Fruit fly (Drosophila melanogaster) whole organism, embryonic: ENCODE measurements around the gene Pde6.

Experiments
- Abd-B ChIP-seq: fragments of 200-800 bp; sonication (Bioruptor generic); optimal IDR thresholded peaks from 2 replicates; lab custom pipeline; 2018; ENCODE audit warnings: missing biosample characterization, mild to moderate bottlenecking, missing genetic modification characterization, moderate library complexity
- Bdp1 ChIP-seq: fragments of 200-800 bp; sonication (Bioruptor generic); optimal IDR thresholded peaks from 3 replicates; lab custom pipeline; 2016; ENCODE audit warnings: missing biosample characterization, missing genetic modification characterization
- Bteb2 ChIP-seq: fragments of 200-800 bp; sonication (Bioruptor generic); optimal IDR thresholded peaks from 2 replicates; lab custom pipeline; 2016; ENCODE audit warnings: missing biosample characterization, missing genetic modification characterization
- CG10267 ChIP-seq: fragments of 200-800 bp; sonication (Bioruptor generic); optimal IDR thresholded peaks from 2 replicates; lab custom pipeline; 2018; ENCODE audit warnings: missing biosample characterization, mild to moderate bottlenecking, missing genetic modification characterization, moderate library complexity
- CG12219 ChIP-seq: fragments of 200-800 bp; sonication (Bioruptor generic); optimal IDR thresholded peaks from 3 replicates; lab custom pipeline; 2018; ENCODE audit warnings: missing biosample characterization, mild to moderate bottlenecking, missing genetic modification characterization
- CG13287 ChIP-seq: fragments of 200-800 bp; sonication (Bioruptor generic); IDR thresholded peaks from 2 replicates; pipeline ENCODE4 v1.3.6; 2022; ENCODE audit warnings: missing biosample characterization, missing genetic modification characterization; ENCODE audit not compliant: partially characterized antibody
- CG14965 ChIP-seq: fragments of 200-800 bp; sonication (Bioruptor generic); optimal IDR thresholded peaks from 2 replicates; lab custom pipeline; 2016; ENCODE audit warnings: missing biosample characterization, missing genetic modification characterization, borderline replicate concordance
- CG18011 ChIP-seq: fragments of 200-800 bp; sonication (Bioruptor generic); optimal IDR thresholded peaks from 2 replicates; lab custom pipeline; 2017; ENCODE audit warnings: missing biosample characterization, missing genetic modification characterization, mild to moderate bottlenecking, moderate library complexity, missing genotype
- CG2712 ChIP-seq: fragments of 200-800 bp; optimal IDR thresholded peaks from 3 replicates; lab custom pipeline; 2019; ENCODE audit warnings: missing biosample characterization, mild to moderate bottlenecking, missing genetic modification characterization, moderate library complexity
- CG31441 ChIP-seq: fragments of 200-800 bp; sonication (Bioruptor generic); IDR thresholded peaks from 2 replicates; pipeline ENCODE4 v1.3.6; 2022; ENCODE audit warnings: missing biosample characterization, missing genetic modification characterization
- CG32767 ChIP-seq: fragments of 200-800 bp; sonication (Bioruptor generic); IDR thresholded peaks from 2 replicates; pipeline ENCODE4 v1.3.6; 2022; ENCODE audit warnings: missing biosample characterization, missing genetic modification characterization
- CG34422 ChIP-seq: fragments of 200-800 bp; sonication (Bioruptor generic); IDR thresholded peaks from 3 replicates; pipeline ENCODE4 v1.3.6; 2022; ENCODE audit warnings: missing biosample characterization, missing genetic modification characterization
- CG3847 ChIP-seq: fragments of 200-800 bp; sonication (Bioruptor generic); IDR thresholded peaks from 2 replicates; pipeline ENCODE4 v1.3.6; 2022; ENCODE audit warnings: missing biosample characterization, missing genetic modification characterization
- CG4730 ChIP-seq: fragments of 200-800 bp; sonication (Bioruptor generic); IDR thresholded peaks from 2 replicates; pipeline ENCODE4 v1.3.6; 2022; ENCODE audit warnings: missing biosample characterization, missing genetic modification characterization
- CG4820 ChIP-seq: fragments of 200-800 bp; sonication (Bioruptor generic); optimal IDR thresholded peaks from 3 replicates; lab custom pipeline; 2016; ENCODE audit warnings: missing biosample characterization, missing genetic modification characterization
- CG7372 ChIP-seq: fragments of 200-800 bp; sonication (Bioruptor generic); IDR thresholded peaks from 2 replicates; pipeline ENCODE4 v1.3.6; 2022; ENCODE audit warnings: missing biosample characterization, missing genetic modification characterization
- CG7963 ChIP-seq: fragments of 200-800 bp; sonication (Bioruptor generic); IDR thresholded peaks from 3 replicates; pipeline ENCODE4 v1.3.6; 2022; ENCODE audit warnings: missing biosample characterization, missing genetic modification characterization; ENCODE audit not compliant: partially characterized antibody
- CG9817 ChIP-seq: fragments of 200-800 bp; sonication (Bioruptor generic); optimal IDR thresholded peaks from 2 replicates; lab custom pipeline; 2018; ENCODE audit warnings: missing biosample characterization, mild to moderate bottlenecking, missing genetic modification characterization, moderate library complexity
- CrebB ChIP-seq: fragments of 200-800 bp; sonication (Bioruptor generic); optimal IDR thresholded peaks from 3 replicates; lab custom pipeline; 2018; ENCODE audit warnings: missing biosample characterization, mild to moderate bottlenecking, missing genetic modification characterization
- Dip3 ChIP-seq: fragments of 200-800 bp; sonication (Bioruptor generic); optimal IDR thresholded peaks from 3 replicates; lab custom pipeline; 2016; ENCODE audit warnings: missing biosample characterization, missing genetic modification characterization
- E2f2 ChIP-seq: fragments of 200-800 bp; sonication (Bioruptor generic); IDR thresholded peaks from 2 replicates; pipeline ENCODE4 v1.3.6; 2022; ENCODE audit warnings: missing biosample characterization, missing genetic modification characterization
- ERR ChIP-seq: fragments of 200-800 bp; sonication (Bioruptor generic); optimal IDR thresholded peaks from 2 replicates; lab custom pipeline; 2016; ENCODE audit warnings: missing biosample characterization, missing genetic modification characterization
- Elba2 ChIP-seq: fragments of 200-800 bp; sonication (Bioruptor generic); optimal IDR thresholded peaks from 3 replicates; lab custom pipeline; 2016; ENCODE audit warnings: missing biosample characterization, missing genetic modification characterization
- HLHmδ ChIP-seq: fragments of 200-800 bp; sonication (Bioruptor generic); optimal IDR thresholded peaks from 2 replicates; lab custom pipeline; 2018; ENCODE audit warnings: missing biosample characterization, mild to moderate bottlenecking, missing genetic modification characterization, moderate library complexity
- Hmr ChIP-seq: fragments of 200-800 bp; sonication (Bioruptor generic); optimal IDR thresholded peaks from 3 replicates; lab custom pipeline; 2017; ENCODE audit warnings: mild to moderate bottlenecking, missing biosample characterization, missing genetic modification reagents, missing genetic modification characterization
- Jarid2 ChIP-seq: fragments of 200-800 bp; sonication (Bioruptor generic); optimal IDR thresholded peaks from 3 replicates; lab custom pipeline; 2017; ENCODE audit warnings: mild to moderate bottlenecking, missing biosample characterization, missing genetic modification reagents, missing genetic modification characterization
- Lhr ChIP-seq: fragments of 200-800 bp; sonication (Bioruptor generic); optimal IDR thresholded peaks from 3 replicates; lab custom pipeline; 2017; ENCODE audit warnings: mild to moderate bottlenecking, missing biosample characterization, missing genetic modification reagents, missing genetic modification characterization
- Lim3 ChIP-seq: fragments of 200-800 bp; sonication (Bioruptor generic); IDR thresholded peaks from 2 replicates; pipeline ENCODE4 v1.3.6; 2022; ENCODE audit warnings: missing biosample characterization, missing genetic modification characterization
- MESR4 ChIP-seq: fragments of 200-800 bp; sonication (Bioruptor generic); optimal IDR thresholded peaks from 2 replicates; lab custom pipeline; 2018; ENCODE audit warnings: missing biosample characterization, mild to moderate bottlenecking, missing genetic modification characterization, moderate library complexity
- Max ChIP-seq: fragments of 200-800 bp; sonication (Bioruptor generic); optimal IDR thresholded peaks from 2 replicates; lab custom pipeline; 2016; ENCODE audit warnings: missing biosample characterization, mild to moderate bottlenecking, missing genetic modification characterization
- Med ChIP-seq: fragments of 200-800 bp; sonication (Bioruptor generic); peaks from one replicate; lab custom pipeline; 2016; ENCODE audit warnings: missing biosample characterization, missing genetic modification characterization, mild to moderate bottlenecking, inconsistent platforms, moderate library complexity
- Nf-YC ChIP-seq: fragments of 200-800 bp; optimal IDR thresholded peaks from 3 replicates; lab custom pipeline; 2019; ENCODE audit warnings: missing biosample characterization, mild to moderate bottlenecking, missing genetic modification characterization, moderate library complexity
- Opbp ChIP-seq: fragments of 200-800 bp; sonication (Bioruptor generic); IDR thresholded peaks from 3 replicates; pipeline ENCODE4 v1.3.6; 2022; ENCODE audit warnings: missing biosample characterization, missing genetic modification characterization; ENCODE audit not compliant: partially characterized antibody
- Ravus ChIP-seq: fragments of 200-800 bp; sonication (Bioruptor generic); IDR thresholded peaks from 2 replicates; pipeline ENCODE4 v1.3.6; 2022; ENCODE audit warnings: missing biosample characterization, missing genetic modification characterization
- Stat92E ChIP-seq, 3 experiments: fragments of >200 bp in 2 of 3; fragments of 200-800 bp in 1 of 3; sonication (Bioruptor generic) in 1 of 3; optimal IDR thresholded peaks; 2 replicates each; lab custom pipeline; 2017 to 2019; ENCODE audit warnings: missing biosample characterization in 3 of 3, missing genetic modification characterization in 3 of 3, mild to moderate bottlenecking in 1 of 3, moderate library complexity in 1 of 3
- al ChIP-seq: fragments of 200-800 bp; sonication (Bioruptor generic); IDR thresholded peaks from 2 replicates; pipeline ENCODE4 v1.3.6; 2022; ENCODE audit warnings: missing biosample characterization, missing genetic modification characterization
- bcd ChIP-seq: fragments of 200-800 bp; sonication (Bioruptor generic); optimal IDR thresholded peaks from 2 replicates; lab custom pipeline; 2017; ENCODE audit warnings: missing biosample characterization, mild to moderate bottlenecking, missing genetic modification characterization
- cato ChIP-seq: fragments of 200-800 bp; sonication (Bioruptor generic); optimal IDR thresholded peaks from 2 replicates; lab custom pipeline; 2016; ENCODE audit warnings: missing biosample characterization, missing genetic modification characterization, borderline replicate concordance
- dpn ChIP-seq, 2 experiments: fragments of 200-800 bp; sonication (Bioruptor generic); optimal IDR thresholded peaks; 3 replicates each; lab custom pipeline; 2016; ENCODE audit warnings: missing biosample characterization in 2 of 2, missing genetic modification characterization in 2 of 2
- fd3F ChIP-seq: fragments of 200-800 bp; sonication (Bioruptor generic); optimal IDR thresholded peaks from 2 replicates; lab custom pipeline; 2018; ENCODE audit warnings: missing biosample characterization, mild to moderate bottlenecking, missing genetic modification characterization, moderate library complexity
- gce ChIP-seq: fragments of 200-800 bp; sonication (Bioruptor generic); IDR thresholded peaks from 3 replicates; pipeline ENCODE4 v1.3.6; 2022; ENCODE audit warnings: missing biosample characterization, missing genetic modification characterization
- gcm2 ChIP-seq: fragments of 200-800 bp; sonication (Bioruptor generic); optimal IDR thresholded peaks from 2 replicates; lab custom pipeline; 2016; ENCODE audit warnings: missing biosample characterization, missing genetic modification characterization
- hth ChIP-seq: fragments of >200 bp; optimal IDR thresholded peaks from 2 replicates; lab custom pipeline; 2017; ENCODE audit warnings: inconsistent platforms
- jumu ChIP-seq: fragments of 200-800 bp; sonication (Bioruptor generic); optimal IDR thresholded peaks from 3 replicates; lab custom pipeline; 2016; ENCODE audit warnings: missing biosample characterization, missing genetic modification characterization
- klu ChIP-seq: fragments of 200-800 bp; sonication (Bioruptor generic); IDR thresholded peaks from 2 replicates; pipeline ENCODE4 v1.3.6; 2022; ENCODE audit warnings: missing biosample characterization, missing genetic modification characterization
- maf-S ChIP-seq: fragments of 200-800 bp; sonication (Bioruptor generic); optimal IDR thresholded peaks from 2 replicates; lab custom pipeline; 2016; ENCODE audit warnings: missing biosample characterization, missing genetic modification characterization
- stwl ChIP-seq: fragments of 200-800 bp; sonication (Bioruptor generic); optimal IDR thresholded peaks from 3 replicates; lab custom pipeline; 2018; ENCODE audit warnings: missing biosample characterization, mild to moderate bottlenecking, missing genetic modification characterization, moderate library complexity
- trem ChIP-seq: fragments of 200-800 bp; optimal IDR thresholded peaks from 3 replicates; lab custom pipeline; 2019; ENCODE audit warnings: missing biosample characterization, mild to moderate bottlenecking, missing genetic modification characterization, moderate library complexity
- ttk ChIP-seq: fragments of 200-800 bp; sonication (Bioruptor generic); IDR thresholded peaks from 2 replicates; pipeline ENCODE4 v2.1.2; 2022; ENCODE audit warnings: missing biosample characterization, missing genetic modification characterization
- vnd ChIP-seq: fragments of 200-800 bp; sonication (Bioruptor generic); IDR thresholded peaks from 3 replicates; pipeline ENCODE4 v1.3.6; 2022; ENCODE audit warnings: missing biosample characterization, missing genetic modification characterization; ENCODE audit not compliant: partially characterized antibody
- zfh2 ChIP-seq: fragments of 200-800 bp; sonication (Bioruptor generic); optimal IDR thresholded peaks from 2 replicates; lab custom pipeline; 2016; ENCODE audit warnings: missing biosample characterization, missing genetic modification characterization

The Pde6 gene

dm6 chr3R:14575718-14576187, 17.6 kb upstream of the Pde6 start, which contains the start of gene CG7987 (continued):
- TF ChIP-seq Ravus (GFP tag; lab: Robert Waterston, UW) (no peak), bcd (GFP tag; lab: Kevin White, UChicago) (no peak), CrebB (tag; lab: Kevin White, UChicago) (no peak), CG13287 (peak; percentile 68), gce (GFP tag; lab: Robert Waterston, UW) (no peak), CG31441 (no peak), gcm2 (GFP tag; lab: Kevin White, UChicago) (no peak), Hmr (GFP tag; lab: Kevin White, UChicago) (peak; percentile 60), Opbp (peak; percentile 67; the same call in 2 of the 3 replicates), Dip3 (GFP tag; lab: Kevin White, UChicago) (peak; percentile 24), Bteb2 (no peak), Lim3 (GFP tag; lab: Robert Waterston, UW) (no peak), CG7963 (GFP tag; lab: Robert Waterston, UW) (no peak), HLHmδ (GFP tag; lab: Kevin White, UChicago) (no peak), jumu (GFP tag; lab: Kevin White, UChicago) (peak; percentile 37), Bdp1 (GFP tag; lab: Kevin White, UChicago) (no peak), CG34422 (GFP tag; lab: Robert Waterston, UW) (peak; percentile 53; the same call in 2 of the 3 replicates), Nf-YC (tag; lab: Kevin White, UChicago) (no peak), CG3847 (peak; percentile 73), stwl (tag; lab: Kevin White, UChicago) (peak; percentile 88), CG4820 (GFP tag; lab: Kevin White, UChicago) (no peak), fd3F (GFP tag; lab: Kevin White, UChicago) (no peak), zfh2 (GFP tag; lab: Kevin White, UChicago) (peak; percentile 40), Lhr (GFP tag; lab: Kevin White, UChicago) (peak; percentile 90), CG18011 (no peak), CG2712 (tag; lab: Kevin White, UChicago) (peak; percentile 27), klu (GFP tag; lab: Robert Waterston, UW) (no peak), cato (no peak), Stat92E (GFP tag; optimal IDR thresholded peaks at IDR 0.05; lab: Kevin White, UChicago) (no peak), Med (peak; percentile 88), ERR (GFP tag; lab: Kevin White, UChicago) (peak; percentile 21), maf-S (GFP tag; lab: Kevin White, UChicago) (no peak), MESR4 (peak; percentile 49), Abd-B (peak; percentile 22), dpn (GFP tag; optimal IDR thresholded peaks at IDR 0.05; lab: Kevin White, UChicago) (peak in 1 of 2 experiments; percentile 38), CG14965 (GFP tag; lab: Kevin White, UChicago) (no peak), trem (tag; lab: Kevin White, UChicago) (peak; percentile 47), CG32767 (GFP tag; lab: Robert Waterston, UW) (no peak), CG7372 (GFP tag; lab: Robert Waterston, UW) (no peak), CG4730 (GFP tag; lab: Robert Waterston, UW) (no peak), CG10267 (tag; lab: Kevin White, UChicago) (peak; percentile 78), vnd (GFP tag; lab: Robert Waterston, UW) (no peak), hth (lab: Kevin White, UChicago) (no peak), CG9817 (tag; lab: Kevin White, UChicago) (peak; percentile 21), al (GFP tag; lab: Robert Waterston, UW) (no peak), ttk (GFP tag; lab: Robert Waterston, UW) (0 out of 2 replicates have a peak, but pooled peaks have one; percentile 16), E2f2 (GFP tag; lab: Robert Waterston, UW) (peak; percentile 84), Elba2 (GFP tag; lab: Kevin White, UChicago) (no peak), CG12219 (GFP tag; lab: Kevin White, UChicago) (no peak), Max (GFP tag; lab: Kevin White, UChicago) (no peak), Jarid2 (no peak)
